Worm (Caenorhabditis elegans) whole organism, early embryonic: ENCODE data around the gene apy-1.

Source experiments
- B0310.2 ChIP-seq: sonication (generic microtip); optimal IDR thresholded peaks from 2 replicates; lab custom pipeline; 2016; ENCODE audit warnings: mild to moderate bottlenecking, missing genetic modification characterization, missing compliant biosample characterization
- F13C5.2 ChIP-seq: sonication (generic microtip); optimal IDR thresholded peaks from 2 replicates; lab custom pipeline; 2017; ENCODE audit warnings: mild to moderate bottlenecking, missing genetic modification characterization, inconsistent platforms, missing compliant biosample characterization
- aly-1 ChIP-seq: sonication (generic microtip); optimal IDR thresholded peaks from 2 replicates; lab custom pipeline; 2016; ENCODE audit warnings: missing genetic modification characterization, missing compliant biosample characterization
- ama-1 ChIP-seq: fragments of 150-350 bp; optimal IDR thresholded peaks from 2 replicates; lab custom pipeline; 2014
- ceh-13 ChIP-seq: fragments of 200-800 bp; sonication (Bioruptor generic); optimal IDR thresholded peaks from 2 replicates; lab custom pipeline; 2018; ENCODE audit warnings: mild to moderate bottlenecking, missing genetic modification characterization, missing compliant biosample characterization
- ceh-36 ChIP-seq: sonication (generic microtip); optimal IDR thresholded peaks from 2 replicates; lab custom pipeline; 2016; ENCODE audit warnings: missing genetic modification characterization, inconsistent platforms, missing compliant biosample characterization
- ets-7 ChIP-seq: sonication (generic microtip); optimal IDR thresholded peaks from 2 replicates; lab custom pipeline; 2016; ENCODE audit warnings: missing genotype, missing genetic modification characterization, missing compliant biosample characterization
- flt-1 ChIP-seq: fragments of 200-800 bp; sonication (Bioruptor generic); IDR thresholded peaks from 2 replicates; pipeline ENCODE4 v1.3.6; 2022; ENCODE audit warnings: missing genetic modification characterization, missing compliant biosample characterization
- hmbx-1 ChIP-seq: sonication (generic microtip); optimal IDR thresholded peaks from 2 replicates; lab custom pipeline; 2016; ENCODE audit warnings: mild to moderate bottlenecking, missing genetic modification characterization, missing compliant biosample characterization
- hmg-4 ChIP-seq: fragments of 200-800 bp; sonication (Bioruptor generic); optimal IDR thresholded peaks from 2 replicates; lab custom pipeline; 2018; ENCODE audit warnings: mild to moderate bottlenecking, missing genetic modification characterization, missing compliant biosample characterization
- hnd-1 ChIP-seq: sonication (generic microtip); optimal IDR thresholded peaks from 2 replicates; lab custom pipeline; 2016; ENCODE audit warnings: missing genetic modification characterization, missing compliant biosample characterization
- pes-1 ChIP-seq: fragments of 200-800 bp; sonication (Bioruptor generic); IDR thresholded peaks from 2 replicates; pipeline ENCODE4 v1.3.6; 2022; ENCODE audit warnings: missing genetic modification reagents, missing genetic modification characterization, missing compliant biosample characterization
- scrt-1 ChIP-seq: fragments of 200-800 bp; sonication (Bioruptor generic); IDR thresholded peaks from 2 replicates; pipeline ENCODE4 v1.3.6; 2022; ENCODE audit warnings: missing genetic modification characterization, missing compliant biosample characterization
- sea-1 ChIP-seq: fragments of 200-800 bp; sonication (Bioruptor generic); conservative IDR thresholded peaks from 2 replicates; pipeline ENCODE4 v1.3.6; 2022; ENCODE audit warnings: missing genetic modification characterization, missing compliant biosample characterization
- tbx-11 ChIP-seq: fragments of 200-800 bp; sonication (Bioruptor generic); IDR thresholded peaks from 2 replicates; pipeline ENCODE4 v1.3.6; 2022; ENCODE audit warnings: missing genetic modification characterization, missing compliant biosample characterization
- tbx-37 ChIP-seq: fragments of 200-800 bp; sonication (Bioruptor generic); conservative IDR thresholded peaks from 2 replicates; pipeline ENCODE4 v1.3.6; 2022; ENCODE audit warnings: missing genetic modification reagents, missing genetic modification characterization, missing compliant biosample characterization
- tra-4 ChIP-seq: sonication (generic microtip); optimal IDR thresholded peaks from 2 replicates; lab custom pipeline; 2017; ENCODE audit warnings: missing genetic modification characterization, missing compliant biosample characterization

Gene apy-1

DNA sequence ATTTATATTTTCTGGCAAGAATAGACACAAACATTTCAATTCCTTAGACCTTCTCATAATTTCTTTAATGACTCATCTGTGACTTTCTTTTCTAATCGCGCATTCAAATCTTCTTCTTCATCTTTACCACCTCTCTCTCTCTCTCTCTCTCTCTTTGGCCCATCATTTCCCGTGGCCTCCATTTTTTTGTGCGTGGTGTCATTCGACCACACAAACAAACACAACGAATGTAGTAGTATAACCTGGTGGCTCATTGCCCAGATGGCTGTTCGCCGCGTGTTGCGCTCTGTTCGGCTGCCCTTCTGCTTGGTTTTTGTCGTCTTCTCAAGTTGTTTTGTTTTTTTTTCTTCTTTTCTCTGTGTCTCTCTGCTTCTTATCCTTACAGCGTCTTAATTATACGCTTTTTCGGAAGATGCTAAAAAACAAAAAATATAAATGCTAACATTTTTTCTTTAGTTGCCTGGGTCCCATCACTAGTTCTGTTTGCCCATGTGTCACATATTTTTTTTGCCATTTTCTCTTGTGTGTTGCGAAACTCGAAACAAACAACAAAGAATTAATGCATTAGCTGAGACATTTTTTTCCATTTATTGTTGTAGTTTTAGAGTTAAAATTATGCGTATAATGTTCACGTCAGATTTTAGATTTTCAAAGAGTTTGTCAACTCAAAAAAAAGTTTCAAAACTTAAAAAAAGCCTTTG is 8.1 kb upstream of the apy-1 start:
- no peak for TF ChIP-seq scrt-1
- peak; percentile 14 for TF ChIP-seq hmg-4 (GFP tag; lab: Kevin White, UChicago)

DNA sequence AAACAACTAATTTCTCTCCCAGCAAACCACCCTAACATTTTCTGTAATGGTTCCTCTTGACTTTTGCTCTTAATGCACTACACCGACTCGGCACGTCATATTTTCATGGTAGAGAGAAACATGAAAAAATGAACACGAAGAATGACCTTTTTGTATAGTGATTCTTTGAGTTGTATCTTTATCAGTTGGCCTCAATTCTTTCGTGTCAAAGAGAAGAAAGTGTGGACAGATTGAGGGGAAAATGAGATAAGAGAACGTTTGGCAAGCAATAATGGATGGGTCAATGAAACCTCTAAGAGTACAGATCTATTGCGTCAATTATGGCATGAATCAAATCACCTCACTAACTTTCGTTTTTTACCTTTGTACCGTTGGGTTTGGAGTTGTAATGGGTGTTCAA is 6.4 kb upstream of the apy-1 start:
- TF ChIP-seq aly-1 (tag; lab: Kevin White, UChicago) (no peak), flt-1 (GFP tag; lab: Robert Waterston, UW) (no peak), ama-1 (no peak), tra-4 (tag; lab: Kevin White, UChicago) (no peak), ceh-13 (GFP tag; lab: Kevin White, UChicago) (no peak), ets-7 (tag; lab: Kevin White, UChicago) (no peak), F13C5.2 (tag; lab: Kevin White, UChicago) (no peak), hmbx-1 (tag; lab: Kevin White, UChicago) (no peak), sea-1 (no peak), scrt-1 (no peak), hmg-4 (GFP tag; lab: Kevin White, UChicago) (no peak), B0310.2 (tag; lab: Kevin White, UChicago) (no peak), hnd-1 (no peak), pes-1 (GFP tag; lab: Robert Waterston, UW) (no peak), ceh-36 (tag; lab: Kevin White, UChicago) (no peak), tbx-37 (GFP tag; lab: Robert Waterston, UW) (no peak), tbx-11 (GFP tag; lab: Robert Waterston, UW) (no peak)

DNA sequence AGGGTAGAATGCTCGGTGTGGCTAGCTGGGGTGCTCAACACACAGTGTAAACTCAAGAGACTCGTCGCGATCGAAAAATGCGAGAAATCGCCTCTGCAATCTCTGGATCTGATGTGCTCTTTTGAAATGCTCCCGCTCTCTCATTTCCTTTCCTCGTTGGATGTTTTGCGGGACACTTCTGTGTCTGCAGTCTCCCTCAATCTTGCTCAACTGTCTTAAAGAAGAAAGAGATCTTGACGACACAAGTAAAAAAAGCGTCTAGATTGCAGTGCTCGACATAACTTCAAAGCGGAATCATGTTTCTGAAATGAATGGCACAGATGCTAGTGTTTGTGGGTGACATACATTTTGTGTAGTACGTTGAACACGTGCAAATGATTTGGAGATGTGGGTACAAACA is 4.1 kb upstream of the apy-1 start:
- TF ChIP-seq hmbx-1 (tag; lab: Kevin White, UChicago) (no peak), tra-4 (tag; lab: Kevin White, UChicago) (no peak), aly-1 (tag; lab: Kevin White, UChicago) (no peak), B0310.2 (tag; lab: Kevin White, UChicago) (no peak), ceh-13 (GFP tag; lab: Kevin White, UChicago) (no peak), sea-1 (no peak), tbx-37 (GFP tag; lab: Robert Waterston, UW) (no peak), pes-1 (GFP tag; lab: Robert Waterston, UW) (no peak), ets-7 (tag; lab: Kevin White, UChicago) (no peak), hnd-1 (no peak), scrt-1 (no peak), ama-1 (no peak), hmg-4 (GFP tag; lab: Kevin White, UChicago) (no peak), tbx-11 (GFP tag; lab: Robert Waterston, UW) (no peak), flt-1 (GFP tag; lab: Robert Waterston, UW) (no peak)

DNA sequence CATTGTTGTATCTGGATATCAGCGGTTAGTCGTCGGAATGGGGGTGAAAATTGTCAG is 3.9 kb upstream of the apy-1 start, which contains the start of the genes unc-98 and F08C6.18:
Gene unc-98 (minus strand): TSS at position 48 of the 57 bp plus-strand sequence.
Gene F08C6.18 (minus strand): TSS at position 57 of the 57 bp plus-strand sequence.
- TF ChIP-seq hmg-4 (GFP tag; lab: Kevin White, UChicago): no peak
- no peak for TF ChIP-seq sea-1
- TF ChIP-seq B0310.2 (tag; lab: Kevin White, UChicago): no peak

DNA sequence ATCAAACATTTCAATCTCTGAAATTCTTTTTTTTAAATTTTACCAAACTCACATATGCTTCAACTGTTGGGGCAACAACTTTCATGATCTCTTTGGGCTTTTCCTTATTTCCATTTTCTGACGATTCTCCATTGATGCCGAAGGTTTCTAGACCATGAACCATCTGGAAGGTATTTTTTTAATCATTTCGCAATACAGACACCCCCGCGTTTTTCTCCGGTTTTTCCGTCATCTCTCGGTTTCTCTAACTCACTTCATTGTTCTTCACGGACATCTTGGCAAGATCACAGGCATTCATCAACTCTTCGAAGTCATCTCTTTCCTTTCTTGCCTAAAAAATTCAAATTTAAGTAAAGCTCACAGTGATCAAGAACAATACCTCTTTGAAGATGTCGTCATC is 3.6 kb upstream of the apy-1 start:
- TF ChIP-seq tbx-11 (GFP tag; lab: Robert Waterston, UW) (no peak), scrt-1 (no peak), flt-1 (GFP tag; lab: Robert Waterston, UW) (no peak), ceh-36 (tag; lab: Kevin White, UChicago) (no peak), sea-1 (no peak), ceh-13 (GFP tag; lab: Kevin White, UChicago) (no peak)

DNA sequence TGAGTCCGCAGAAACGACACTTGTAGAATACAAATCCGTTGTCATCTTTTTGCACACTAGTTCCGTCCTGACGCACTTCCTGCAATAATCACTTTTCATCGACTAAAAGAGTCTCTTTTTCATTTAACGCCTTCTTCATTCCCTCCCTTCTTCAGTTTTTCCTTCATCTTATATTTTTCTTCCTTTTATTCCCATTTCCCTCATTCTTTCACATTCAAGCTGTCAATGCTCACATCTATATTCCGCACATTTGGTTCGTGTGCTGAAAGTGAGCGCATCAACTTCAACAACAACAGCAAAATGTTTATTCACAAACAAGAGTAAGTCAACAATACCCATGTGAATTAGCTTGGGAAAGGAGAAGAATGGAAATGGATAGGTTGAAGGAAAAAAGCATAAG is 2.5 kb upstream of the apy-1 start, which contains the start of gene pcyt-1:
Gene pcyt-1 (plus strand): TSS at position 301 of the 400 bp plus-strand sequence.
- no peak for TF ChIP-seq tbx-11 (GFP tag; lab: Robert Waterston, UW)
- TF ChIP-seq F13C5.2 (tag; lab: Kevin White, UChicago): no peak
- no peak for TF ChIP-seq ets-7 (tag; lab: Kevin White, UChicago)
- TF ChIP-seq ama-1: no peak
- TF ChIP-seq hnd-1: no peak
- no peak for TF ChIP-seq sea-1
- no peak for TF ChIP-seq hmg-4 (GFP tag; lab: Kevin White, UChicago)
- no peak for TF ChIP-seq ceh-13 (GFP tag; lab: Kevin White, UChicago)
- TF ChIP-seq flt-1 (GFP tag; lab: Robert Waterston, UW): no peak
- TF ChIP-seq hmbx-1 (tag; lab: Kevin White, UChicago): no peak
- TF ChIP-seq tra-4 (tag; lab: Kevin White, UChicago): no peak
- TF ChIP-seq B0310.2 (tag; lab: Kevin White, UChicago): no peak
- no peak for TF ChIP-seq tbx-37 (GFP tag; lab: Robert Waterston, UW)
- no peak for TF ChIP-seq scrt-1
- TF ChIP-seq ceh-36 (tag; lab: Kevin White, UChicago): no peak
- TF ChIP-seq pes-1 (GFP tag; lab: Robert Waterston, UW): no peak
- TF ChIP-seq aly-1 (tag; lab: Kevin White, UChicago): no peak

DNA sequence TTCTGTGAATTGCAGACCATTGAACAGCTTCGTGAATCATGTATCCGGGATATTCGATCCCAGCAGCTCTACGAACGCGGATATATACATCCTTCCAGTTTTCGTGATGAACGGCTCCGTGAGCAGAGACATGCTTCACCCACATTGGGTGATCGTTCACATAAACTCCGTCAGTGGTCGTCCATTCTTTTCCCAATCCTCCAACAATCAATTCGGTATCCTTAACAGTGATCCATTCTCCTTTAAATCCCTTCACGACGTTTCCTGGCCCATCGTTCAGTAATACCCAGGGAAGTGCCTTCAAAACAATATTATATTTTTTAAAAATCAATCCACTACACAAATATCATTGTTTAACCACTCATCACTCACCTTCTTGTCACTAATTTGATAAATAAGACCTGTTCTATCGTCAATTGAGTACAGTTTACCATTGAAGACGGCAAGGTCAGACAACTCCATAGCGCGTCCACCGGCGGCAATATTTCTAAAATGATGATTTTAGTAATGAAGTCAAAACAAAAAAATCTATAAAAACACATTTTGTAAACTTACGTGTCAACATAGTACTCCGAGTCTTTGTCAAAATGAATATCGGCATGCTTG is 735 bp downstream of the apy-1 start:
- TF ChIP-seq ceh-13 (GFP tag; lab: Kevin White, UChicago): no peak
- TF ChIP-seq flt-1 (GFP tag; lab: Robert Waterston, UW): no peak
- TF ChIP-seq pes-1 (GFP tag; lab: Robert Waterston, UW): no peak
- TF ChIP-seq hmg-4 (GFP tag; lab: Kevin White, UChicago): no peak
- no peak for TF ChIP-seq scrt-1
- no peak for TF ChIP-seq tra-4 (tag; lab: Kevin White, UChicago)
- no peak for TF ChIP-seq tbx-11 (GFP tag; lab: Robert Waterston, UW)
- TF ChIP-seq tbx-37 (GFP tag; lab: Robert Waterston, UW): no peak
- no peak for TF ChIP-seq F13C5.2 (tag; lab: Kevin White, UChicago)
- TF ChIP-seq hmbx-1 (tag; lab: Kevin White, UChicago): no peak
- no peak for TF ChIP-seq ets-7 (tag; lab: Kevin White, UChicago)
- no peak for TF ChIP-seq sea-1
- TF ChIP-seq ceh-36 (tag; lab: Kevin White, UChicago): no peak
- no peak for TF ChIP-seq B0310.2 (tag; lab: Kevin White, UChicago)
- no peak for TF ChIP-seq hnd-1
- TF ChIP-seq ama-1: no peak
- TF ChIP-seq aly-1 (tag; lab: Kevin White, UChicago): no peak
